1 fruit fly cellular context compared by ENCODE assay signal in the genomic region with DNA sequence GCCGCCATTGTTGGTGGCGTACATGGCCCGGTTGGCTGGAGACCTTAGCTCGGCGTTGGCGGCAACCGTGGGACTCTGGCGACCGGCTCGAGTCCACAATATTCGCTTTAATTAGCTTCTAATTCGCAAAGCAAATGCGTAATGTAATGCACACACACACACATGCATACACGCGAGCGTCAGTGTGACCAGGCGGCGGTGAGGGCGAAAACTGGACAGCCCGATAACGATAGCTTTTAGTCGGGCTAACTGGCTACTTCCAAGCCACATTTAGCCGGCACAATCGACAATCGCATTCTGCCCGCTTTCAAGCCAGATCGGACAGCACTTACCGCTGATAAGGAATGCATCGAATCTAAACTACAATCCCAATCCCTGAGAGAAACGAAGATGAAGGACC.
TF ChIP-seq lines count a peak whose summit lies in the region.

A gene (minus strand): TSS at position 217 of the 400 bp plus-strand sequence.
A gene (plus strand): TSS at position 314 of the 400 bp plus-strand sequence.

TF ChIP-seq in whole organism, embryonic, 481 proteins besides CTCF, POLR2A, EP300 and RAD21 (continued from another document and continues in another):
- no peak for TF ChIP-seq emc (GFP tag; optimal IDR thresholded peaks at IDR 0.05; lab: Kevin White, UChicago)
- TF ChIP-seq Ssrp (tag; optimal IDR thresholded peaks at IDR 0.05; lab: Kevin White, UChicago), result no peak
- no peak for TF ChIP-seq CG4854 (GFP tag; optimal IDR thresholded peaks at IDR 0.05; lab: Kevin White, UChicago)
- TF ChIP-seq Oaz (GFP tag; IDR thresholded peaks at IDR 0.05; lab: Robert Waterston, UW), result no peak
- no peak for TF ChIP-seq bsh (GFP tag; optimal IDR thresholded peaks at IDR 0.05; lab: Kevin White, UChicago)
- TF ChIP-seq Deaf1 (tag; optimal IDR thresholded peaks at IDR 0.05; lab: Kevin White, UChicago), result no peak
- TF ChIP-seq Ravus (GFP tag; IDR thresholded peaks at IDR 0.05; lab: Robert Waterston, UW), result no peak
- no peak for TF ChIP-seq Eip74EF (GFP tag; optimal IDR thresholded peaks at IDR 0.05; lab: Kevin White, UChicago)
- no peak for TF ChIP-seq Side (GFP tag; optimal IDR thresholded peaks at IDR 0.05; lab: Kevin White, UChicago)
- no peak for TF ChIP-seq CG2199 (GFP tag; IDR thresholded peaks at IDR 0.05; lab: Robert Waterston, UW)
- TF ChIP-seq Aef1 (GFP tag; IDR thresholded peaks at IDR 0.05; lab: Robert Waterston, UW), result no peak
- no peak for TF ChIP-seq slp2 (GFP tag; optimal IDR thresholded peaks at IDR 0.05; lab: Kevin White, UChicago)
- TF ChIP-seq scrt (GFP tag; optimal IDR thresholded peaks at IDR 0.05; lab: Kevin White, UChicago), result no peak
- TF ChIP-seq CG6689 (GFP tag; IDR thresholded peaks at IDR 0.05; lab: Robert Waterston, UW), result no peak
- no peak for TF ChIP-seq CG30431 (GFP tag; optimal IDR thresholded peaks at IDR 0.05; lab: Kevin White, UChicago)
- no peak for TF ChIP-seq CG1603 (tag; optimal IDR thresholded peaks at IDR 0.05; lab: Kevin White, UChicago)
- no peak for TF ChIP-seq klu (GFP tag; IDR thresholded peaks at IDR 0.05; lab: Robert Waterston, UW)
- TF ChIP-seq bbx (GFP tag; IDR thresholded peaks at IDR 0.05; lab: Robert Waterston, UW; ENCODE audit: partially characterized antibody), result peak; percentile 63
- TF ChIP-seq Awh (GFP tag; IDR thresholded peaks at IDR 0.05; lab: Robert Waterston, UW), result no peak
- peak; percentile 67 for TF ChIP-seq HLH4C (GFP tag; IDR thresholded peaks at IDR 0.05; lab: Robert Waterston, UW; ENCODE audit: partially characterized antibody)
- TF ChIP-seq Doc2 (GFP tag; IDR thresholded peaks at IDR 0.05; lab: Robert Waterston, UW), result no peak
- TF ChIP-seq CG14014 (GFP tag; IDR thresholded peaks at IDR 0.05; lab: Robert Waterston, UW), result no peak
- TF ChIP-seq Dll (GFP tag; IDR thresholded peaks at IDR 0.05; lab: Robert Waterston, UW; ENCODE audit: partially characterized antibody), result peak; percentile 32; the same call in 1 of the 4 replicates
- no peak for TF ChIP-seq jumu (GFP tag; optimal IDR thresholded peaks at IDR 0.05; lab: Kevin White, UChicago)
- TF ChIP-seq ken (GFP tag; IDR thresholded peaks at IDR 0.05; lab: Robert Waterston, UW), result no peak
- TF ChIP-seq CG3838 (GFP tag; optimal IDR thresholded peaks at IDR 0.05; lab: Kevin White, UChicago), result no peak
- no peak for TF ChIP-seq zen (tag; optimal IDR thresholded peaks at IDR 0.05; lab: Kevin White, UChicago)
- TF ChIP-seq D19A (tag; optimal IDR thresholded peaks at IDR 0.05; lab: Kevin White, UChicago), result no peak
- no peak for TF ChIP-seq CG8944 (GFP tag; optimal IDR thresholded peaks at IDR 0.05; lab: Kevin White, UChicago)
- peak; percentile 35; the same call in 1 of the 3 replicates for TF ChIP-seq Doc3 (GFP tag; IDR thresholded peaks at IDR 0.05; lab: Robert Waterston, UW; ENCODE audit: partially characterized antibody)
- TF ChIP-seq Gug (GFP tag; IDR thresholded peaks at IDR 0.05; lab: Robert Waterston, UW), result no peak
- TF ChIP-seq Lhr (GFP tag; optimal IDR thresholded peaks at IDR 0.05; lab: Kevin White, UChicago), result no peak
- TF ChIP-seq Dfd (GFP tag; optimal IDR thresholded peaks at IDR 0.05; lab: Kevin White, UChicago), result no peak
- no peak for TF ChIP-seq CG15696 (tag; optimal IDR thresholded peaks at IDR 0.05; lab: Kevin White, UChicago)
- TF ChIP-seq prd (optimal IDR thresholded peaks at IDR 0.05; lab: Kevin White, UChicago), result no peak
- TF ChIP-seq prd (GFP tag; IDR thresholded peaks at IDR 0.05; lab: Robert Waterston, UW), result 0 out of 3 replicates have a peak, but pooled peaks have one; percentile 17
- no peak for TF ChIP-seq ap (GFP tag; IDR thresholded peaks at IDR 0.05; lab: Robert Waterston, UW)
- TF ChIP-seq Gsc (GFP tag; IDR thresholded peaks at IDR 0.05; lab: Robert Waterston, UW), result no peak
- no peak for TF ChIP-seq Taf1 (GFP tag; IDR thresholded peaks at IDR 0.05; lab: Robert Waterston, UW)
- TF ChIP-seq aop (GFP tag; IDR thresholded peaks at IDR 0.05; lab: Robert Waterston, UW), result no peak
- peak; percentile 11 for TF ChIP-seq CG8924 (tag; optimal IDR thresholded peaks at IDR 0.05; lab: Kevin White, UChicago)
- no peak for TF ChIP-seq fu2 (GFP tag; optimal IDR thresholded peaks at IDR 0.05; lab: Kevin White, UChicago)
- peak; percentile 39 for TF ChIP-seq CG14710 (tag; optimal IDR thresholded peaks at IDR 0.05; lab: Kevin White, UChicago)
- no peak for TF ChIP-seq kni (GFP tag; optimal IDR thresholded peaks at IDR 0.05; lab: Kevin White, UChicago)
- no peak for TF ChIP-seq ranshi (GFP tag; IDR thresholded peaks at IDR 0.05; lab: Robert Waterston, UW)
- no peak for TF ChIP-seq CG18599 (GFP tag; optimal IDR thresholded peaks at IDR 0.05; lab: Kevin White, UChicago)
- TF ChIP-seq CG4617 (GFP tag; optimal IDR thresholded peaks at IDR 0.05; lab: Kevin White, UChicago; ENCODE audit: borderline replicate concordance), result peak; percentile 83
- no peak for TF ChIP-seq pb (GFP tag; optimal IDR thresholded peaks at IDR 0.05; lab: Kevin White, UChicago)
- TF ChIP-seq C15 (GFP tag; IDR thresholded peaks at IDR 0.05; lab: Robert Waterston, UW), result no peak
- TF ChIP-seq wor (GFP tag; IDR thresholded peaks at IDR 0.05; lab: Robert Waterston, UW), result no peak
- TF ChIP-seq gcm (GFP tag; optimal IDR thresholded peaks at IDR 0.05; lab: Kevin White, UChicago), result no peak
- no peak for TF ChIP-seq Fer3 (tag; optimal IDR thresholded peaks at IDR 0.05; lab: Kevin White, UChicago)
- TF ChIP-seq kay (GFP tag; optimal IDR thresholded peaks at IDR 0.05; lab: Kevin White, UChicago), result no peak
- TF ChIP-seq nom (GFP tag; optimal IDR thresholded peaks at IDR 0.05; lab: Kevin White, UChicago), result no peak
- peak; percentile 68 for TF ChIP-seq amos (GFP tag; IDR thresholded peaks at IDR 0.05; lab: Robert Waterston, UW; ENCODE audit: partially characterized antibody)
- no peak for TF ChIP-seq CG14441 (GFP tag; IDR thresholded peaks at IDR 0.05; lab: Robert Waterston, UW)
- TF ChIP-seq bab2 (GFP tag; optimal IDR thresholded peaks at IDR 0.05; lab: Kevin White, UChicago), result no peak
- TF ChIP-seq vnd (GFP tag; IDR thresholded peaks at IDR 0.05; lab: Robert Waterston, UW; ENCODE audit: partially characterized antibody), result peak; percentile 43; the same call in 1 of the 3 replicates
- TF ChIP-seq CG11723 (GFP tag; optimal IDR thresholded peaks at IDR 0.05; lab: Kevin White, UChicago), result no peak
- peak; percentile 14 for TF ChIP-seq NC2β (GFP tag; optimal IDR thresholded peaks at IDR 0.05; lab: Kevin White, UChicago)
- TF ChIP-seq yki (optimal IDR thresholded peaks at IDR 0.05; lab: Kevin White, UChicago), result no peak
- peak; percentile 92 for TF ChIP-seq CG17802 (tag; optimal IDR thresholded peaks at IDR 0.05; lab: Kevin White, UChicago)
- TF ChIP-seq CG11093 (GFP tag; IDR thresholded peaks at IDR 0.05; lab: Robert Waterston, UW), result no peak
- no peak for TF ChIP-seq dan (GFP tag; IDR thresholded peaks at IDR 0.05; lab: Robert Waterston, UW)
- no peak for TF ChIP-seq Dip3 (GFP tag; optimal IDR thresholded peaks at IDR 0.05; lab: Kevin White, UChicago)
- TF ChIP-seq crol (GFP tag; IDR thresholded peaks at IDR 0.05; lab: Robert Waterston, UW), result no peak
- TF ChIP-seq Mad (GFP tag; optimal IDR thresholded peaks at IDR 0.05; lab: Kevin White, UChicago), result no peak
- no peak for TF ChIP-seq CG17361 (GFP tag; IDR thresholded peaks at IDR 0.05; lab: Robert Waterston, UW)
- TF ChIP-seq CG1792 (GFP tag; optimal IDR thresholded peaks at IDR 0.05; lab: Kevin White, UChicago), result no peak
- TF ChIP-seq ase (GFP tag; IDR thresholded peaks at IDR 0.05; lab: Robert Waterston, UW), result no peak
- TF ChIP-seq Hr3 (GFP tag; optimal IDR thresholded peaks at IDR 0.05; lab: Kevin White, UChicago), result no peak
- no peak for TF ChIP-seq CG10321 (GFP tag; IDR thresholded peaks at IDR 0.05; lab: Robert Waterston, UW)
- no peak for TF ChIP-seq fd96Cb (tag; optimal IDR thresholded peaks at IDR 0.05; lab: Kevin White, UChicago)
- TF ChIP-seq Hsf (GFP tag; optimal IDR thresholded peaks at IDR 0.05; lab: Kevin White, UChicago), result no peak
- no peak for TF ChIP-seq pan (optimal IDR thresholded peaks at IDR 0.05; lab: Kevin White, UChicago)
- TF ChIP-seq pan (GFP tag; optimal IDR thresholded peaks at IDR 0.05 in 1 of 2, IDR thresholded peaks at IDR 0.05 in 1 of 2), result no peak
- TF ChIP-seq bowl (GFP tag; IDR thresholded peaks at IDR 0.05; lab: Robert Waterston, UW), result no peak
- TF ChIP-seq az2 (GFP tag; optimal IDR thresholded peaks at IDR 0.05; lab: Kevin White, UChicago), result no peak
- no peak for TF ChIP-seq hb (GFP tag; IDR thresholded peaks at IDR 0.05; lab: Robert Waterston, UW; ENCODE audit: partially characterized antibody)
- TF ChIP-seq gt (GFP tag; IDR thresholded peaks at IDR 0.05; lab: Robert Waterston, UW), result no peak
- TF ChIP-seq CG3847 (GFP tag; IDR thresholded peaks at IDR 0.05; lab: Robert Waterston, UW), result peak; percentile 45
- no peak for TF ChIP-seq Hey (tag; optimal IDR thresholded peaks at IDR 0.05; lab: Kevin White, UChicago)
- TF ChIP-seq toy (GFP tag; IDR thresholded peaks at IDR 0.05; lab: Robert Waterston, UW), result no peak
- peak; percentile 33 for TF ChIP-seq mam (GFP tag; optimal IDR thresholded peaks at IDR 0.05; lab: Kevin White, UChicago)
- TF ChIP-seq Dip2 (GFP tag; IDR thresholded peaks at IDR 0.05; lab: Robert Waterston, UW), result no peak
- TF ChIP-seq CG12236 (GFP tag; optimal IDR thresholded peaks at IDR 0.05; lab: Kevin White, UChicago), result no peak
- no peak for TF ChIP-seq E2f1 (GFP tag; IDR thresholded peaks at IDR 0.05; lab: Robert Waterston, UW)
- peak; percentile 67 for TF ChIP-seq Rfx (GFP tag; IDR thresholded peaks at IDR 0.05; lab: Robert Waterston, UW)
- TF ChIP-seq fd64A (GFP tag; optimal IDR thresholded peaks at IDR 0.05; lab: Kevin White, UChicago), result no peak
- no peak for TF ChIP-seq CG2889 (GFP tag; IDR thresholded peaks at IDR 0.05; lab: Robert Waterston, UW)
- no peak for TF ChIP-seq CG7745 (tag; optimal IDR thresholded peaks at IDR 0.05; lab: Kevin White, UChicago)
- no peak for TF ChIP-seq CG14965 (GFP tag; optimal IDR thresholded peaks at IDR 0.05; lab: Kevin White, UChicago; ENCODE audit: borderline replicate concordance)
- TF ChIP-seq Atf3 (GFP tag; optimal IDR thresholded peaks at IDR 0.05; lab: Kevin White, UChicago), result no peak
- no peak for TF ChIP-seq CG5953 (GFP tag; IDR thresholded peaks at IDR 0.05; lab: Robert Waterston, UW)
- no peak for TF ChIP-seq CG6765 (GFP tag; optimal IDR thresholded peaks at IDR 0.05; lab: Kevin White, UChicago)
- TF ChIP-seq Ets97D (GFP tag; optimal IDR thresholded peaks at IDR 0.05; lab: Kevin White, UChicago), result peak; percentile 40
- no peak for TF ChIP-seq CG18262 (tag; optimal IDR thresholded peaks at IDR 0.05; lab: Kevin White, UChicago)
- TF ChIP-seq CG4404 (GFP tag; IDR thresholded peaks at IDR 0.05; lab: Robert Waterston, UW), result no peak
- TF ChIP-seq dmrt11E (tag; optimal IDR thresholded peaks at IDR 0.05; lab: Kevin White, UChicago), result no peak
- no peak for TF ChIP-seq MTF-1 (GFP tag; optimal IDR thresholded peaks at IDR 0.05; lab: Kevin White, UChicago; ENCODE audit: borderline replicate concordance)
- no peak for TF ChIP-seq sc (optimal IDR thresholded peaks at IDR 0.05; lab: Kevin White, UChicago)
- no peak for TF ChIP-seq sc (GFP tag; optimal IDR thresholded peaks at IDR 0.05; lab: Kevin White, UChicago)
- TF ChIP-seq Bdp1 (GFP tag; optimal IDR thresholded peaks at IDR 0.05; lab: Kevin White, UChicago), result no peak
- TF ChIP-seq CG10565 (GFP tag; optimal IDR thresholded peaks at IDR 0.05; lab: Kevin White, UChicago), result no peak
- no peak for TF ChIP-seq CG10431 (GFP tag; optimal IDR thresholded peaks at IDR 0.05; lab: Kevin White, UChicago)
- no peak for TF ChIP-seq unpg (GFP tag; optimal IDR thresholded peaks at IDR 0.05; lab: Kevin White, UChicago)
- peak in 1 of 2 experiments; percentile 37 for TF ChIP-seq insv (GFP tag; optimal IDR thresholded peaks at IDR 0.05; lab: Kevin White, UChicago)
- TF ChIP-seq tgo (GFP tag; IDR thresholded peaks at IDR 0.05; lab: Robert Waterston, UW), result no peak
- TF ChIP-seq CG18619 (GFP tag; optimal IDR thresholded peaks at IDR 0.05; lab: Kevin White, UChicago), result no peak
- TF ChIP-seq tap (tag; optimal IDR thresholded peaks at IDR 0.05; lab: Kevin White, UChicago), result no peak
- TF ChIP-seq croc (GFP tag; conservative IDR thresholded peaks at IDR 0.05; lab: Robert Waterston, UW), result no peak
- TF ChIP-seq gem (tag; optimal IDR thresholded peaks at IDR 0.05; lab: Kevin White, UChicago), result no peak
- peak; percentile 80 for TF ChIP-seq gfzf (GFP tag; optimal IDR thresholded peaks at IDR 0.05; lab: Kevin White, UChicago)
- TF ChIP-seq CG7928 (GFP tag; optimal IDR thresholded peaks at IDR 0.05; lab: Kevin White, UChicago), result no peak
- TF ChIP-seq sqz (GFP tag; optimal IDR thresholded peaks at IDR 0.05; lab: Kevin White, UChicago), result no peak
- no peak for TF ChIP-seq al (GFP tag; IDR thresholded peaks at IDR 0.05; lab: Robert Waterston, UW)
- no peak for TF ChIP-seq CG8089 (GFP tag; optimal IDR thresholded peaks at IDR 0.05; lab: Kevin White, UChicago)
- peak; percentile 68 for TF ChIP-seq HmgZ (tag; optimal IDR thresholded peaks at IDR 0.05; lab: Kevin White, UChicago)
- TF ChIP-seq lab (GFP tag; optimal IDR thresholded peaks at IDR 0.05; lab: Kevin White, UChicago), result no peak
- TF ChIP-seq gsb (GFP tag; IDR thresholded peaks at IDR 0.05; lab: Robert Waterston, UW), result no peak
- no peak for TF ChIP-seq CG33213 (GFP tag; optimal IDR thresholded peaks at IDR 0.05; lab: Kevin White, UChicago)
- no peak for TF ChIP-seq repo (GFP tag; optimal IDR thresholded peaks at IDR 0.05; lab: Kevin White, UChicago)
- no peak for TF ChIP-seq Meics (GFP tag; optimal IDR thresholded peaks at IDR 0.05; lab: Kevin White, UChicago)
- TF ChIP-seq CG9817 (tag; optimal IDR thresholded peaks at IDR 0.05; lab: Kevin White, UChicago), result no peak
- peak; percentile 37; the same call in 1 of the 3 replicates for TF ChIP-seq CG14860 (GFP tag; IDR thresholded peaks at IDR 0.05; lab: Robert Waterston, UW; ENCODE audit: partially characterized antibody)
- TF ChIP-seq CG34224 (GFP tag; IDR thresholded peaks at IDR 0.05; lab: Robert Waterston, UW; ENCODE audit: partially characterized antibody), result peak; percentile 63; the same call in 2 of the 3 replicates
- peak; percentile 36; the same call in 1 of the 2 replicates for TF ChIP-seq sna (GFP tag; IDR thresholded peaks at IDR 0.05; lab: Robert Waterston, UW; ENCODE audit: partially characterized antibody)
- TF ChIP-seq Blimp-1 (GFP tag; optimal IDR thresholded peaks at IDR 0.05; lab: Kevin White, UChicago), result no peak
- TF ChIP-seq CG6813 (GFP tag; optimal IDR thresholded peaks at IDR 0.05; lab: Kevin White, UChicago), result no peak
- no peak for TF ChIP-seq CG17568 (GFP tag; optimal IDR thresholded peaks at IDR 0.05; lab: Kevin White, UChicago)
- TF ChIP-seq chn (GFP tag; optimal IDR thresholded peaks at IDR 0.05; lab: Kevin White, UChicago), result no peak
